Worm (Caenorhabditis elegans): ENCODE data around the gene Y39B6A.42.

- TF ChIP-seq jun-1 (tag; optimal IDR thresholded peaks at IDR 0.05) (no peak), irx-1 (tag; optimal IDR thresholded peaks at IDR 0.05) (no peak), lsy-2 (tag; optimal IDR thresholded peaks at IDR 0.05) (no peak), xbp-1 (tag; optimal IDR thresholded peaks at IDR 0.05) (no peak), nhr-11 (tag; optimal IDR thresholded peaks at IDR 0.05) (no peak), mep-1 (tag; optimal IDR thresholded peaks at IDR 0.05) (no peak), hlh-4 (tag; optimal IDR thresholded peaks at IDR 0.05) (no peak)
Measured at ce11 chrV:18990958-18991357, 21.5 kb upstream of the Y39B6A.42 start.

Data from whole organism, L1 larva.